Worm (Caenorhabditis elegans): Measurements from ENCODE around the gene zipt-3.

The zipt-3 gene

ce11 chrII:5701485-5701884 lies 16.4 kb upstream of the zipt-3 start (continued):
- TF ChIP-seq ceh-62 (tag; optimal IDR thresholded peaks at IDR 0.05) (no peak), ceh-28 (tag; optimal IDR thresholded peaks at IDR 0.05) (no peak), nhr-11 (tag; optimal IDR thresholded peaks at IDR 0.05) (peak; percentile 0), Y48G9A.11 (GFP tag; IDR thresholded peaks at IDR 0.05) (0 out of 2 replicates have a peak, but pooled peaks have one; percentile 39), snpc-1.2 (GFP tag; IDR thresholded peaks at IDR 0.05) (no peak; the same call in 1 of the 2 replicates), daf-12 (tag; optimal IDR thresholded peaks at IDR 0.05) (no peak), F26F4.8 (GFP tag; conservative IDR thresholded peaks at IDR 0.05) (no peak), hmg-1.1 (GFP tag; IDR thresholded peaks at IDR 0.05) (peak; percentile 44; the same call in 1 of the 2 replicates), attf-4 (tag; optimal IDR thresholded peaks at IDR 0.05) (no peak), lim-7 (GFP tag; IDR thresholded peaks at IDR 0.05) (no peak), spr-3 (GFP tag; optimal IDR thresholded peaks at IDR 0.05) (peak; percentile 30), nhr-42 (GFP tag; IDR thresholded peaks at IDR 0.05) (no peak), mes-2 (tag; optimal IDR thresholded peaks at IDR 0.05; ENCODE audit: poor library complexity, severe bottlenecking) (peak; percentile 77), rbr-2 (tag; optimal IDR thresholded peaks at IDR 0.05) (peak; percentile 59), lir-3 (tag; optimal IDR thresholded peaks at IDR 0.05) (no peak), F44E2.7 (GFP tag; IDR thresholded peaks at IDR 0.05) (no peak), T20F7.1 (GFP tag; optimal IDR thresholded peaks at IDR 0.05) (no peak), zfp-2 (tag; optimal IDR thresholded peaks at IDR 0.05) (no peak), lsy-2 (tag; optimal IDR thresholded peaks at IDR 0.05) (peak in 1 of 2 experiments; percentile 76), lin-1 (GFP tag; IDR thresholded peaks at IDR 0.05) (0 out of 2 replicates have a peak, but pooled peaks have one; percentile 16), ztf-7 (tag; optimal IDR thresholded peaks at IDR 0.05) (peak; percentile 27), fos-1 (tag; optimal IDR thresholded peaks at IDR 0.05) (no peak), zfp-3 (GFP tag; conservative IDR thresholded peaks at IDR 0.05) (no peak), dmd-9 (GFP tag; IDR thresholded peaks at IDR 0.05) (no peak), zip-2 (tag; optimal IDR thresholded peaks at IDR 0.05) (no peak), nhr-25 (tag; optimal IDR thresholded peaks at IDR 0.05; ENCODE audit: borderline replicate concordance, insufficient read depth) (peak; percentile 35), cey-2 (tag; optimal IDR thresholded peaks at IDR 0.05; ENCODE audit: borderline replicate concordance, insufficient read depth) (no peak), nhr-111 (GFP tag; optimal IDR thresholded peaks at IDR 0.05) (peak; percentile 39), vab-7 (GFP tag; IDR thresholded peaks at IDR 0.05) (no peak), F10B5.3 (tag; optimal IDR thresholded peaks at IDR 0.05) (no peak), lin-15B (tag; optimal IDR thresholded peaks at IDR 0.05) (peak; percentile 19), unc-39 (tag; optimal IDR thresholded peaks at IDR 0.05) (no peak), ceh-32 (tag; optimal IDR thresholded peaks at IDR 0.05; ENCODE audit: poor library complexity) (no peak), dmd-6 (GFP tag; IDR thresholded peaks at IDR 0.05) (peak; percentile 43), nhr-6 (tag; optimal IDR thresholded peaks at IDR 0.05) (peak; percentile 46), dpl-1 (GFP tag; optimal IDR thresholded peaks at IDR 0.05) (peak; percentile 31), egl-43 (GFP tag; IDR thresholded peaks at IDR 0.05) (no peak), ztf-11 (tag; optimal IDR thresholded peaks at IDR 0.05) (no peak), unc-62 (GFP tag; optimal IDR thresholded peaks at IDR 0.05 in 1 of 2) (peak in 1 of 2 experiments; percentile 59), unc-62 (tag; optimal IDR thresholded peaks at IDR 0.05) (no peak), nhr-77 (tag; optimal IDR thresholded peaks at IDR 0.05) (no peak), jun-1 (tag; optimal IDR thresholded peaks at IDR 0.05) (peak; percentile 30), ceh-44 (GFP tag; IDR thresholded peaks at IDR 0.05) (peak; percentile 93), F49E8.2 (tag; optimal IDR thresholded peaks at IDR 0.05; ENCODE audit: borderline replicate concordance) (peak; percentile 21), ZK546.5 (tag; optimal IDR thresholded peaks at IDR 0.05) (no peak), Y75B8A.6 (GFP tag; IDR thresholded peaks at IDR 0.05) (no peak), fkh-10 (GFP tag; optimal IDR thresholded peaks at IDR 0.05) (no peak), madf-5 (GFP tag; IDR thresholded peaks at IDR 0.05) (no peak), aly-2 (tag; optimal IDR thresholded peaks at IDR 0.05) (no peak), zip-11 (GFP tag; IDR thresholded peaks at IDR 0.05) (no peak), daf-19 (GFP tag; conservative IDR thresholded peaks at IDR 0.05) (no peak), tra-1 (GFP tag; IDR thresholded peaks at IDR 0.05) (no peak)

Measured in whole organism, L4 larva.